Fruit fly (Drosophila melanogaster) whole organism, embryonic: ENCODE results near the gene CG34001.
A peak's percentile ranks its signal among the peaks of the same experiment; 100 is the strongest.

Experiments
- CG10209 ChIP-seq: fragments of 200-800 bp; sonication (Bioruptor generic); optimal IDR thresholded peaks from 3 replicates; lab custom pipeline; 2017; ENCODE audit warnings: missing biosample characterization, mild to moderate bottlenecking, missing genetic modification characterization, missing genetic modification reagents
- CG12299 ChIP-seq: fragments of 200-800 bp; sonication (Bioruptor generic); optimal IDR thresholded peaks from 2 replicates; lab custom pipeline; 2018; ENCODE audit warnings: missing biosample characterization, mild to moderate bottlenecking, missing genetic modification characterization
- CG12391 ChIP-seq: fragments of 200-800 bp; sonication (Bioruptor generic); optimal IDR thresholded peaks from 3 replicates; lab custom pipeline; 2018; ENCODE audit warnings: missing biosample characterization, mild to moderate bottlenecking, missing genetic modification characterization, moderate library complexity
- CG12942 ChIP-seq: fragments of 200-800 bp; sonication (Bioruptor generic); optimal IDR thresholded peaks from 3 replicates; lab custom pipeline; 2016; ENCODE audit warnings: missing biosample characterization, missing genetic modification characterization
- CG13123 ChIP-seq: fragments of 200-800 bp; sonication (Bioruptor generic); optimal IDR thresholded peaks from 2 replicates; lab custom pipeline; 2016; ENCODE audit warnings: missing biosample characterization, missing genetic modification characterization
- CG14667 ChIP-seq: fragments of 200-800 bp; sonication (Bioruptor generic); IDR thresholded peaks from 2 replicates; pipeline ENCODE4 v1.3.6; 2022; ENCODE audit warnings: missing biosample characterization, missing genetic modification characterization
- CG1529 ChIP-seq: fragments of 200-800 bp; sonication (Bioruptor generic); optimal IDR thresholded peaks from 3 replicates; lab custom pipeline; 2018; ENCODE audit warnings: missing biosample characterization, missing genetic modification characterization
- CG17612 ChIP-seq: fragments of 200-800 bp; sonication (Bioruptor generic); IDR thresholded peaks from 2 replicates; pipeline ENCODE4 v1.3.6; 2022; ENCODE audit warnings: missing biosample characterization, missing genetic modification characterization
- CG17802 ChIP-seq: fragments of 200-800 bp; sonication (Bioruptor generic); optimal IDR thresholded peaks from 2 replicates; lab custom pipeline; 2018; ENCODE audit warnings: missing biosample characterization, mild to moderate bottlenecking, missing genetic modification characterization, moderate library complexity
- CG2202 ChIP-seq: fragments of 200-800 bp; sonication (Bioruptor generic); optimal IDR thresholded peaks from 2 replicates; lab custom pipeline; 2018; ENCODE audit warnings: missing biosample characterization, mild to moderate bottlenecking, missing genetic modification characterization
- CG30020 ChIP-seq: fragments of 200-800 bp; optimal IDR thresholded peaks from 2 replicates; lab custom pipeline; 2019; ENCODE audit warnings: missing biosample characterization, mild to moderate bottlenecking, missing genetic modification characterization, moderate library complexity
- CG33557 ChIP-seq: fragments of 200-800 bp; sonication (Bioruptor generic); optimal IDR thresholded peaks from 2 replicates; lab custom pipeline; 2019; ENCODE audit warnings: missing biosample characterization, mild to moderate bottlenecking, missing genetic modification characterization, moderate library complexity
- CG34376 ChIP-seq: fragments of 200-800 bp; sonication (Bioruptor generic); optimal IDR thresholded peaks from 2 replicates; lab custom pipeline; 2018; ENCODE audit warnings: missing biosample characterization, mild to moderate bottlenecking, missing genetic modification characterization
- CG6654 ChIP-seq: fragments of 200-800 bp; sonication (Bioruptor generic); optimal IDR thresholded peaks from 2 replicates; lab custom pipeline; 2017; ENCODE audit warnings: missing biosample characterization, mild to moderate bottlenecking, missing genetic modification characterization
- CG6683 ChIP-seq: fragments of 200-800 bp; sonication (Bioruptor generic); optimal IDR thresholded peaks from 2 replicates; lab custom pipeline; 2017; ENCODE audit warnings: missing biosample characterization, mild to moderate bottlenecking, missing genetic modification characterization, missing genetic modification reagents
- CG6854 ChIP-seq: fragments of 200-800 bp; sonication (Bioruptor generic); optimal IDR thresholded peaks from 3 replicates; lab custom pipeline; 2017; ENCODE audit warnings: missing biosample characterization, mild to moderate bottlenecking, missing genetic modification characterization
- CG8944 ChIP-seq: fragments of 200-800 bp; sonication (Bioruptor generic); optimal IDR thresholded peaks from 3 replicates; lab custom pipeline; 2016; ENCODE audit warnings: missing biosample characterization, missing genetic modification characterization
- HLH4C ChIP-seq: fragments of 200-800 bp; sonication (Bioruptor generic); IDR thresholded peaks from 3 replicates; pipeline ENCODE4 v1.3.6; 2022; ENCODE audit warnings: missing biosample characterization, missing genetic modification characterization; ENCODE audit not compliant: partially characterized antibody
- Hmx ChIP-seq: fragments of 200-800 bp; sonication (Bioruptor generic); optimal IDR thresholded peaks from 2 replicates; lab custom pipeline; 2016; ENCODE audit warnings: missing biosample characterization, missing genetic modification characterization
- Hr3 ChIP-seq: fragments of 200-800 bp; sonication (Bioruptor generic); optimal IDR thresholded peaks from 3 replicates; lab custom pipeline; 2016; ENCODE audit warnings: missing biosample characterization, missing genetic modification characterization
- Hr78 ChIP-seq, 2 experiments: fragments of 200-800 bp in 1 of 2; fragments of >200 bp in 1 of 2; sonication (Bioruptor generic) in 1 of 2; optimal IDR thresholded peaks; 2 replicates each; lab custom pipeline; 2017 to 2019; ENCODE audit warnings: missing biosample characterization in 2 of 2, missing genetic modification characterization in 2 of 2, mild to moderate bottlenecking in 1 of 2, moderate library complexity in 1 of 2
- Hsf ChIP-seq: fragments of 200-800 bp; sonication (Bioruptor generic); optimal IDR thresholded peaks from 3 replicates; lab custom pipeline; 2016; ENCODE audit warnings: missing biosample characterization, missing genetic modification characterization
- NC2β ChIP-seq: fragments of 200-800 bp; sonication (Bioruptor generic); optimal IDR thresholded peaks from 2 replicates; lab custom pipeline; 2016; ENCODE audit warnings: missing biosample characterization, missing genetic modification characterization
- Nf-YC ChIP-seq: fragments of 200-800 bp; optimal IDR thresholded peaks from 3 replicates; lab custom pipeline; 2019; ENCODE audit warnings: missing biosample characterization, mild to moderate bottlenecking, missing genetic modification characterization, moderate library complexity
- Optix ChIP-seq: fragments of 200-800 bp; sonication (Bioruptor generic); IDR thresholded peaks from 3 replicates; pipeline ENCODE4 v1.3.6; 2022; ENCODE audit warnings: missing biosample characterization, missing genetic modification characterization
- Spps ChIP-seq: fragments of 200-800 bp; sonication (Bioruptor generic); optimal IDR thresholded peaks from 2 replicates; lab custom pipeline; 2018; ENCODE audit warnings: missing biosample characterization, mild to moderate bottlenecking, missing genetic modification characterization
- ase ChIP-seq: fragments of 200-800 bp; sonication (Bioruptor generic); IDR thresholded peaks from 3 replicates; pipeline ENCODE4 v1.3.6; 2022; ENCODE audit warnings: missing biosample characterization, missing genetic modification characterization
- cato ChIP-seq: fragments of 200-800 bp; sonication (Bioruptor generic); optimal IDR thresholded peaks from 2 replicates; lab custom pipeline; 2016; ENCODE audit warnings: missing biosample characterization, missing genetic modification characterization, borderline replicate concordance
- chinmo ChIP-seq: fragments of 200-800 bp; sonication (Bioruptor generic); IDR thresholded peaks from 4 replicates; pipeline ENCODE4 v1.3.6; 2022; ENCODE audit warnings: missing biosample characterization, missing genetic modification characterization; ENCODE audit not compliant: partially characterized antibody
- dysf ChIP-seq: fragments of 200-800 bp; sonication (Bioruptor generic); IDR thresholded peaks from 3 replicates; pipeline ENCODE4 v1.3.6; 2022; ENCODE audit warnings: missing biosample characterization, missing genetic modification characterization
- gsb ChIP-seq: fragments of 200-800 bp; sonication (Bioruptor generic); IDR thresholded peaks from 2 replicates; pipeline ENCODE4 v1.3.6; 2022; ENCODE audit warnings: missing biosample characterization, missing genetic modification characterization
- hb ChIP-seq: fragments of 200-800 bp; sonication (Bioruptor generic); IDR thresholded peaks from 3 replicates; pipeline ENCODE4 v1.3.6; 2022; ENCODE audit warnings: missing biosample characterization, missing genetic modification characterization; ENCODE audit not compliant: partially characterized antibody
- klu ChIP-seq: fragments of 200-800 bp; sonication (Bioruptor generic); IDR thresholded peaks from 2 replicates; pipeline ENCODE4 v1.3.6; 2022; ENCODE audit warnings: missing biosample characterization, missing genetic modification characterization
- lbe ChIP-seq: fragments of 200-800 bp; sonication (Bioruptor generic); optimal IDR thresholded peaks from 2 replicates; lab custom pipeline; 2016; ENCODE audit warnings: missing biosample characterization, mild to moderate bottlenecking, missing genetic modification characterization
- peb ChIP-seq: fragments of 200-800 bp; sonication (Bioruptor generic); IDR thresholded peaks from 2 replicates; pipeline ENCODE4 v1.3.6; 2022; ENCODE audit warnings: missing biosample characterization, missing genetic modification characterization
- psq ChIP-seq: fragments of 200-800 bp; sonication (Bioruptor generic); optimal IDR thresholded peaks from 2 replicates; lab custom pipeline; 2017; ENCODE audit warnings: missing biosample characterization, missing genetic modification characterization
- pum ChIP-seq: fragments of 200-800 bp; sonication (Bioruptor generic); optimal IDR thresholded peaks from 2 replicates; lab custom pipeline; 2016; ENCODE audit warnings: missing biosample characterization, missing genetic modification characterization
- sc ChIP-seq, 3 experiments: fragments of >200 bp in 2 of 3; fragments of 200-800 bp in 1 of 3; sonication (Bioruptor generic) in 1 of 3; optimal IDR thresholded peaks; 2 replicates in 2 of 3; 3 replicates in 1 of 3; lab custom pipeline; 2017; ENCODE audit warnings: mild to moderate bottlenecking in 1 of 3, missing biosample characterization in 1 of 3, missing genetic modification characterization in 1 of 3, missing genetic modification reagents in 1 of 3
- schlank ChIP-seq: fragments of 200-800 bp; sonication (Bioruptor generic); optimal IDR thresholded peaks from 2 replicates; lab custom pipeline; 2018; ENCODE audit warnings: missing biosample characterization, mild to moderate bottlenecking, missing genetic modification characterization
- tio ChIP-seq: fragments of 200-800 bp; sonication (Bioruptor generic); optimal IDR thresholded peaks from 2 replicates; lab custom pipeline; 2017; ENCODE audit warnings: missing biosample characterization, missing genetic modification characterization, inconsistent platforms
- tna ChIP-seq: fragments of 200-800 bp; sonication (Bioruptor generic); IDR thresholded peaks from 2 replicates; pipeline ENCODE4 v1.3.6; 2022; ENCODE audit warnings: missing biosample characterization, missing genetic modification characterization; ENCODE audit not compliant: partially characterized antibody
- wdn ChIP-seq: fragments of 200-800 bp; sonication (Bioruptor generic); IDR thresholded peaks from 2 replicates; pipeline ENCODE4 v1.3.6; 2022; ENCODE audit warnings: missing biosample characterization, missing genetic modification characterization

The CG34001 gene

DNA sequence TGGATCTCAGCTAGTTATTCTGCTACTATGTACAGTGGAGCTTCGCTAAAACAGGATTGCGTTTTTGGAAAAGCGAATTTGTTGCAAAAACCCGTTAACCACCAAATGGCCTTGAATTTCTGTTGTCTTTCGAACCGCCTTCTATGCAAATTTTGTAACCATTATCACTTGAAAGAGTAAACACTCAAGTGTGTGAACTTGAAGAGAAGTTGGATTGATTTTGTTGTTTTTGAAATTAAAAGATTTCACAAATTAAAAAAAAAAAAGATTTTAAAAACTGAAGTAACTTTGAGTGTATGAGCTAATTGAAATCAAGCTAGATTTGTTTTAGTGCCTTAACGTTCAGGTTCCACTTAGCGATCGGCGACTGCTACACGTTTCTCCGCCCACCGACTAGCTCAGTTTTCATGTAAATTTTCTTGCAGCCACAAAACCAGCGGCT lies 53.0 kb downstream of the CG34001 start (continued):
- TF ChIP-seq Hr78 (GFP tag; optimal IDR thresholded peaks at IDR 0.05; lab: Kevin White, UChicago) (peak in 1 of 2 experiments; percentile 19), gsb (peak; percentile 51; the same call in 1 of the 2 replicates), ase (0 out of 3 replicates have a peak, but pooled peaks have one; percentile 6), tna (GFP tag; lab: Robert Waterston, UW) (no peak), Hsf (GFP tag; lab: Kevin White, UChicago) (peak; percentile 53), CG2202 (tag; lab: Kevin White, UChicago) (no peak), wdn (GFP tag; lab: Robert Waterston, UW) (peak; percentile 25; the same call in 1 of the 2 replicates), Hmx (no peak), schlank (tag; lab: Kevin White, UChicago) (no peak), CG12299 (tag; lab: Kevin White, UChicago) (no peak), NC2β (GFP tag; lab: Kevin White, UChicago) (peak; percentile 22), pum (GFP tag; lab: Kevin White, UChicago) (peak; percentile 80), CG33557 (no peak), cato (GFP tag; lab: Kevin White, UChicago) (peak; percentile 1), CG6654 (GFP tag; lab: Kevin White, UChicago) (peak; percentile 58), hb (no peak), CG12391 (tag; lab: Kevin White, UChicago) (peak; percentile 59), CG6854 (GFP tag; lab: Kevin White, UChicago) (no peak), sc (optimal IDR thresholded peaks at IDR 0.05; lab: Kevin White, UChicago) (no peak), sc (GFP tag; optimal IDR thresholded peaks at IDR 0.05; lab: Kevin White, UChicago) (peak; percentile 28), klu (GFP tag; lab: Robert Waterston, UW) (peak; percentile 53), CG34376 (GFP tag; lab: Kevin White, UChicago) (no peak), Nf-YC (tag; lab: Kevin White, UChicago) (peak; percentile 22), Hr3 (GFP tag; lab: Kevin White, UChicago) (peak; percentile 36), Optix (GFP tag; lab: Robert Waterston, UW) (peak; percentile 62; the same call in 1 of the 3 replicates), chinmo (GFP tag; lab: Robert Waterston, UW) (no peak), CG6683 (GFP tag; lab: Kevin White, UChicago) (peak; percentile 18), CG10209 (GFP tag; lab: Kevin White, UChicago) (peak; percentile 64), CG17802 (peak; percentile 58), psq (GFP tag; lab: Kevin White, UChicago) (no peak), HLH4C (GFP tag; lab: Robert Waterston, UW) (no peak), peb (no peak; the same call in 1 of the 2 replicates), CG14667 (GFP tag; lab: Robert Waterston, UW) (peak; percentile 53), CG17612 (GFP tag; lab: Robert Waterston, UW) (peak; percentile 36; the same call in 1 of the 2 replicates), CG13123 (GFP tag; lab: Kevin White, UChicago) (no peak), Spps (tag; lab: Kevin White, UChicago) (no peak), lbe (GFP tag; lab: Kevin White, UChicago) (no peak), CG8944 (GFP tag; lab: Kevin White, UChicago) (peak; percentile 51), tio (GFP tag; lab: Kevin White, UChicago) (no peak), CG30020 (no peak), dysf (GFP tag; lab: Robert Waterston, UW) (peak; percentile 80), CG12942 (peak; percentile 41), CG1529 (GFP tag; lab: Kevin White, UChicago) (peak; percentile 16)
